Worm (Caenorhabditis elegans): ENCODE data around the gene agt-2.

- TF ChIP-seq nhr-237 (tag; optimal IDR thresholded peaks at IDR 0.05) (no peak), nhr-76 (tag; optimal IDR thresholded peaks at IDR 0.05) (no peak), mdl-1 (tag; optimal IDR thresholded peaks at IDR 0.05) (no peak), nhr-11 (tag; optimal IDR thresholded peaks at IDR 0.05) (no peak), lin-15B (tag; optimal IDR thresholded peaks at IDR 0.05) (no peak), unc-62 (GFP tag; optimal IDR thresholded peaks at IDR 0.05) (no peak), R02D3.7 (tag; optimal IDR thresholded peaks at IDR 0.05) (no peak), ztf-4 (tag; optimal IDR thresholded peaks at IDR 0.05) (no peak), zag-1 (tag; optimal IDR thresholded peaks at IDR 0.05) (no peak)
Measured at ce11 chrII:5398779-5399178, 25.2 kb upstream of the agt-2 start, which contains the start of gene fbxl-3.

All from whole organism, L3 larva.